Fruit fly (Drosophila melanogaster) whole organism, prepupa: ENCODE measurements around the gene Pus1.

ENCODE experiments used
- Blimp-1 ChIP-seq: fragments of 200-800 bp; sonication (Bioruptor generic); optimal IDR thresholded peaks from 3 replicates; lab custom pipeline; 2017; ENCODE audit warnings: missing biosample characterization, missing genetic modification characterization, mild to moderate bottlenecking, moderate library complexity, missing genetic modification reagents
- CG11762 ChIP-seq: fragments of 200-800 bp; sonication (Bioruptor generic); optimal IDR thresholded peaks from 3 replicates; lab custom pipeline; 2016; ENCODE audit warnings: missing biosample characterization, missing genetic modification characterization; ENCODE audit not compliant: insufficient read depth
- CG15336 ChIP-seq: fragments of 200-800 bp; sonication (Bioruptor generic); IDR thresholded peaks from 2 replicates; pipeline ENCODE4 v1.3.6; 2022; ENCODE audit warnings: missing biosample characterization, missing genetic modification characterization
- CG1621 ChIP-seq: fragments of 200-800 bp; sonication (Bioruptor generic); optimal IDR thresholded peaks from 3 replicates; lab custom pipeline; 2018; ENCODE audit warnings: missing biosample characterization, mild to moderate bottlenecking, missing genetic modification characterization
- CG16779 ChIP-seq: fragments of 200-800 bp; sonication (Bioruptor generic); optimal IDR thresholded peaks from 3 replicates; lab custom pipeline; 2017; ENCODE audit warnings: missing biosample characterization, mild to moderate bottlenecking, missing genetic modification characterization
- CG3032 ChIP-seq: fragments of 200-800 bp; optimal IDR thresholded peaks from 2 replicates; lab custom pipeline; 2019; ENCODE audit warnings: missing biosample characterization, mild to moderate bottlenecking, missing genetic modification characterization, moderate library complexity
- CG32006 ChIP-seq: fragments of 200-800 bp; sonication (Bioruptor generic); optimal IDR thresholded peaks from 3 replicates; lab custom pipeline; 2017; ENCODE audit warnings: missing biosample characterization, mild to moderate bottlenecking, missing genetic modification characterization
- CG34406 ChIP-seq: fragments of 200-800 bp; sonication (Bioruptor generic); optimal IDR thresholded peaks from 3 replicates; lab custom pipeline; 2016; ENCODE audit warnings: missing biosample characterization, missing genetic modification characterization
- CG4318 ChIP-seq: fragments of 200-800 bp; sonication (Bioruptor generic); optimal IDR thresholded peaks from 3 replicates; lab custom pipeline; 2017; ENCODE audit warnings: missing biosample characterization, mild to moderate bottlenecking, missing genetic modification characterization
- CG6163 ChIP-seq: fragments of 200-800 bp; sonication (Bioruptor generic); IDR thresholded peaks from 3 replicates; pipeline ENCODE4 v1.3.6; 2022; ENCODE audit warnings: missing biosample characterization, missing genetic modification characterization
- CG6276 ChIP-seq: fragments of 200-800 bp; sonication (Bioruptor generic); optimal IDR thresholded peaks from 2 replicates; lab custom pipeline; 2017; ENCODE audit warnings: missing biosample characterization, mild to moderate bottlenecking, missing genetic modification characterization
- CG6792 ChIP-seq: fragments of 200-800 bp; sonication (Bioruptor generic); optimal IDR thresholded peaks from 3 replicates; lab custom pipeline; 2016; ENCODE audit warnings: missing biosample characterization, missing genetic modification characterization
- CG6854 ChIP-seq: fragments of 200-800 bp; sonication (Bioruptor generic); optimal IDR thresholded peaks from 2 replicates; lab custom pipeline; 2017; ENCODE audit warnings: missing biosample characterization, mild to moderate bottlenecking, missing genetic modification characterization
- CG7368 ChIP-seq: fragments of 200-800 bp; sonication (Bioruptor generic); optimal IDR thresholded peaks from 3 replicates; lab custom pipeline; 2016; ENCODE audit warnings: missing biosample characterization, missing genetic modification characterization
- CG8119 ChIP-seq: fragments of 200-800 bp; sonication (Bioruptor generic); IDR thresholded peaks from 3 replicates; pipeline ENCODE4 v1.3.6; 2022; ENCODE audit warnings: missing biosample characterization, missing genetic modification characterization
- CG8319 ChIP-seq: fragments of 200-800 bp; sonication (Bioruptor generic); optimal IDR thresholded peaks from 3 replicates; lab custom pipeline; 2016; ENCODE audit warnings: missing biosample characterization, missing genetic modification characterization
- CG9139 ChIP-seq: fragments of 200-800 bp; sonication (Bioruptor generic); optimal IDR thresholded peaks from 3 replicates; lab custom pipeline; 2017; ENCODE audit warnings: missing biosample characterization, mild to moderate bottlenecking, missing genetic modification characterization
- Eip75B ChIP-seq: fragments of 200-800 bp; sonication (Bioruptor generic); optimal IDR thresholded peaks from 3 replicates; lab custom pipeline; 2016; ENCODE audit warnings: missing biosample characterization, missing genetic modification characterization
- Eip78C ChIP-seq: fragments of 200-800 bp; sonication (Bioruptor generic); peaks from one replicate; lab custom pipeline; 2016; ENCODE audit warnings: missing biosample characterization, missing genetic modification characterization
- Ets21C ChIP-seq: fragments of 200-800 bp; sonication (Bioruptor generic); optimal IDR thresholded peaks from 3 replicates; lab custom pipeline; 2016; ENCODE audit warnings: missing biosample characterization, missing genetic modification characterization
- Hr38 ChIP-seq: sonication (Bioruptor generic); optimal IDR thresholded peaks from 2 replicates; lab custom pipeline; 2016; ENCODE audit warnings: missing biosample characterization, missing genetic modification characterization
- Hr39 ChIP-seq: fragments of 200-800 bp; sonication (Bioruptor generic); optimal IDR thresholded peaks from 2 replicates; lab custom pipeline; 2016; ENCODE audit warnings: missing biosample characterization, missing genetic modification characterization
- Hr4 ChIP-seq: fragments of 200-800 bp; sonication (Bioruptor generic); optimal IDR thresholded peaks from 3 replicates; lab custom pipeline; 2016; ENCODE audit warnings: missing biosample characterization, missing genetic modification characterization
- Lpt ChIP-seq: fragments of 200-800 bp; sonication (Bioruptor generic); optimal IDR thresholded peaks from 3 replicates; lab custom pipeline; 2016; ENCODE audit warnings: missing biosample characterization, missing genetic modification characterization
- OdsH ChIP-seq: fragments of 200-800 bp; sonication (Bioruptor generic); optimal IDR thresholded peaks from 3 replicates; lab custom pipeline; 2016; ENCODE audit warnings: missing biosample characterization, missing genetic modification characterization
- Smox ChIP-seq: fragments of 200-800 bp; sonication (Bioruptor generic); optimal IDR thresholded peaks from 3 replicates; lab custom pipeline; 2016; ENCODE audit warnings: missing biosample characterization, missing genetic modification characterization
- Sox102F ChIP-seq: fragments of 200-800 bp; sonication (Bioruptor generic); optimal IDR thresholded peaks from 2 replicates; lab custom pipeline; 2016; ENCODE audit warnings: missing biosample characterization, mild to moderate bottlenecking, missing genetic modification characterization
- Sox14 ChIP-seq: fragments of 200-800 bp; sonication (Bioruptor generic); optimal IDR thresholded peaks from 3 replicates; lab custom pipeline; 2016; ENCODE audit warnings: missing biosample characterization, missing genetic modification characterization
- Sox15 ChIP-seq: fragments of 200-800 bp; sonication (Bioruptor generic); optimal IDR thresholded peaks from 3 replicates; lab custom pipeline; 2016; ENCODE audit warnings: missing biosample characterization, missing genetic modification characterization
- acj6 ChIP-seq: fragments of 200-800 bp; sonication (Bioruptor generic); optimal IDR thresholded peaks from 3 replicates; lab custom pipeline; 2016; ENCODE audit warnings: missing biosample characterization, missing genetic modification characterization
- cyc ChIP-seq: fragments of 200-800 bp; sonication (Bioruptor generic); optimal IDR thresholded peaks from 3 replicates; lab custom pipeline; 2016; ENCODE audit warnings: missing biosample characterization, missing genetic modification characterization
- dac ChIP-seq: fragments of 200-800 bp; sonication (Bioruptor generic); optimal IDR thresholded peaks from 2 replicates; lab custom pipeline; 2017; ENCODE audit warnings: missing biosample characterization, mild to moderate bottlenecking, missing genetic modification characterization
- eg ChIP-seq: fragments of 200-800 bp; sonication (Bioruptor generic); IDR thresholded peaks from 3 replicates; pipeline ENCODE4 v1.3.6; 2022; ENCODE audit warnings: missing biosample characterization, missing genetic modification characterization
- esn ChIP-seq: fragments of 200-800 bp; sonication (Bioruptor generic); optimal IDR thresholded peaks from 2 replicates; lab custom pipeline; 2016; ENCODE audit warnings: missing biosample characterization, mild to moderate bottlenecking, missing genetic modification characterization, moderate library complexity
- fd59A ChIP-seq: fragments of 200-800 bp; sonication (Bioruptor generic); optimal IDR thresholded peaks from 2 replicates; lab custom pipeline; 2017; ENCODE audit warnings: missing biosample characterization, mild to moderate bottlenecking, missing genetic modification characterization, missing genetic modification reagents
- fkh ChIP-seq: fragments of 200-800 bp; sonication (Bioruptor generic); optimal IDR thresholded peaks from 3 replicates; lab custom pipeline; 2017; ENCODE audit warnings: missing biosample characterization, mild to moderate bottlenecking, missing genetic modification characterization, moderate library complexity
- lz ChIP-seq: fragments of 200-800 bp; sonication (Bioruptor generic); optimal IDR thresholded peaks from 3 replicates; lab custom pipeline; 2016; ENCODE audit warnings: missing biosample characterization, missing genetic modification characterization
- net ChIP-seq: fragments of 200-800 bp; sonication (Bioruptor generic); optimal IDR thresholded peaks from 3 replicates; lab custom pipeline; 2016; ENCODE audit warnings: missing biosample characterization, missing genetic modification characterization
- pdm3 ChIP-seq: fragments of 200-800 bp; sonication (Bioruptor generic); optimal IDR thresholded peaks from 3 replicates; lab custom pipeline; 2016; ENCODE audit warnings: missing biosample characterization, missing genetic modification characterization
- salr ChIP-seq, 2 experiments: fragments of 200-800 bp; sonication (Bioruptor generic); optimal IDR thresholded peaks; 3 replicates each; lab custom pipeline; 2016 to 2018; ENCODE audit warnings: missing biosample characterization in 2 of 2, missing genetic modification characterization in 2 of 2, mild to moderate bottlenecking in 1 of 2
- spab ChIP-seq: fragments of 200-800 bp; sonication (Bioruptor generic); optimal IDR thresholded peaks from 2 replicates; lab custom pipeline; 2017; ENCODE audit warnings: missing biosample characterization, mild to moderate bottlenecking, missing genetic modification characterization, missing genetic modification reagents
- ss ChIP-seq, 2 experiments: fragments of 200-800 bp; sonication (Bioruptor generic); optimal IDR thresholded peaks; 2 replicates in 1 of 2; 3 replicates in 1 of 2; lab custom pipeline; 2017 to 2018; ENCODE audit warnings: mild to moderate bottlenecking in 2 of 2, missing biosample characterization in 2 of 2, missing genetic modification characterization in 2 of 2, moderate library complexity in 1 of 2
- svp ChIP-seq: fragments of 200-800 bp; sonication (Bioruptor generic); peaks from one replicate; lab custom pipeline; 2016; ENCODE audit warnings: missing biosample characterization, missing genetic modification characterization
- topi ChIP-seq: fragments of 200-800 bp; sonication (Bioruptor generic); optimal IDR thresholded peaks from 3 replicates; lab custom pipeline; 2016; ENCODE audit warnings: missing biosample characterization, missing genetic modification characterization
- vri ChIP-seq: fragments of 200-800 bp; sonication (Bioruptor generic); optimal IDR thresholded peaks from 3 replicates; lab custom pipeline; 2016; ENCODE audit warnings: missing biosample characterization, mild to moderate bottlenecking, missing genetic modification characterization

Gene Pus1

dm6 chr3R:20594194-20595144 is 2.0 kb upstream of the Pus1 start (continued):
- TF ChIP-seq spab (GFP tag; lab: Kevin White, UChicago), result peak; percentile 92
- TF ChIP-seq Sox15, result peak; percentile 73
- TF ChIP-seq net (GFP tag; lab: Kevin White, UChicago), result peak; percentile 81
- peak; percentile 90 for TF ChIP-seq acj6 (GFP tag; lab: Kevin White, UChicago)
- peak; percentile 94 for TF ChIP-seq CG3032 (tag; lab: Kevin White, UChicago)
- TF ChIP-seq CG6854, result peak; percentile 54
- peak; percentile 88 for TF ChIP-seq CG9139 (GFP tag; lab: Kevin White, UChicago)
- TF ChIP-seq Blimp-1 (GFP tag; lab: Kevin White, UChicago), result peak; percentile 90
- peak; percentile 82 for TF ChIP-seq CG4318 (GFP tag; lab: Kevin White, UChicago)
- TF ChIP-seq eg (GFP tag; lab: Robert Waterston, UW), result peak; percentile 75
- TF ChIP-seq, all 60 proteins: peak for 59

- TF ChIP-seq fd59A (GFP tag; lab: Kevin White, UChicago), result no peak
- peak; percentile 62 for TF ChIP-seq svp (GFP tag; lab: Kevin White, UChicago)
- TF ChIP-seq CG8119 (GFP tag; lab: Robert Waterston, UW), result 0 out of 3 replicates have a peak, but pooled peaks have one; percentile 14
Observed at dm6 chr3R:20593463-20593838, 980 bp upstream of the Pus1 start.

dm6 chr3R:20588480-20588785 is 4.0 kb downstream of the Pus1 start, which contains the start of gene Srp72:
Gene Srp72 (plus strand): TSS chr3R:20588711.
- TF ChIP-seq fkh (GFP tag; lab: Kevin White, UChicago), result peak; percentile 13
- TF ChIP-seq Sox14 (GFP tag; lab: Kevin White, UChicago), result peak; percentile 26
- peak; percentile 44 for TF ChIP-seq CG34406 (GFP tag; lab: Kevin White, UChicago)
- TF ChIP-seq CG8119 (GFP tag; lab: Robert Waterston, UW), result peak; percentile 58; the same call in 1 of the 3 replicates
- TF ChIP-seq salr (GFP tag; optimal IDR thresholded peaks at IDR 0.05; lab: Kevin White, UChicago), result no peak
- TF ChIP-seq cyc, result peak; percentile 31
- TF ChIP-seq OdsH (GFP tag; lab: Kevin White, UChicago), result peak; percentile 54
- TF ChIP-seq Ets21C (GFP tag; lab: Kevin White, UChicago), result peak; percentile 0
- no peak for TF ChIP-seq CG6276 (GFP tag; lab: Kevin White, UChicago)
- peak; percentile 55 for TF ChIP-seq pdm3
- TF ChIP-seq CG1621, result no peak
- TF ChIP-seq esn (GFP tag; lab: Kevin White, UChicago), result peak; percentile 60
- TF ChIP-seq CG15336 (GFP tag; lab: Robert Waterston, UW), result peak; percentile 34; the same call in 1 of the 2 replicates
- peak; percentile 59 for TF ChIP-seq Hr4 (GFP tag; lab: Kevin White, UChicago)
- peak; percentile 6 for TF ChIP-seq CG6792 (GFP tag; lab: Kevin White, UChicago)
- no peak for TF ChIP-seq fd59A (GFP tag; lab: Kevin White, UChicago)
- peak; percentile 34 for TF ChIP-seq CG32006 (GFP tag; lab: Kevin White, UChicago)
- TF ChIP-seq Hr38 (GFP tag; lab: Kevin White, UChicago), result no peak
- peak; percentile 77 for TF ChIP-seq Eip78C (GFP tag; lab: Kevin White, UChicago)
- peak; percentile 35 for TF ChIP-seq Lpt (GFP tag; lab: Kevin White, UChicago)
- no peak for TF ChIP-seq CG9139 (GFP tag; lab: Kevin White, UChicago)
- TF ChIP-seq CG6163 (GFP tag; lab: Robert Waterston, UW), result no peak
- TF ChIP-seq Smox, result peak; percentile 53
- TF ChIP-seq eg (GFP tag; lab: Robert Waterston, UW), result peak; percentile 49; the same call in 1 of the 3 replicates
- peak; percentile 55 for TF ChIP-seq lz (GFP tag; lab: Kevin White, UChicago)
- TF ChIP-seq CG8319 (GFP tag; lab: Kevin White, UChicago), result peak; percentile 54
- TF ChIP-seq svp (GFP tag; lab: Kevin White, UChicago), result peak; percentile 81
- TF ChIP-seq CG7368 (GFP tag; lab: Kevin White, UChicago), result peak; percentile 35
- no peak for TF ChIP-seq CG6854
- TF ChIP-seq dac (GFP tag; lab: Kevin White, UChicago), result no peak
- peak; percentile 40 for TF ChIP-seq Eip75B
- TF ChIP-seq ss (GFP tag; optimal IDR thresholded peaks at IDR 0.05; lab: Kevin White, UChicago), result peak in 1 of 2 experiments; percentile 15
- TF ChIP-seq Hr39 (GFP tag; lab: Kevin White, UChicago), result peak; percentile 45
- TF ChIP-seq CG3032 (tag; lab: Kevin White, UChicago), result peak; percentile 28
- TF ChIP-seq CG16779 (tag; lab: Kevin White, UChicago), result no peak
- no peak for TF ChIP-seq vri (GFP tag; lab: Kevin White, UChicago)
- TF ChIP-seq Sox102F (GFP tag; lab: Kevin White, UChicago), result peak; percentile 20
- no peak for TF ChIP-seq CG11762 (GFP tag; lab: Kevin White, UChicago)
- TF ChIP-seq spab (GFP tag; lab: Kevin White, UChicago), result no peak
- TF ChIP-seq topi, result peak; percentile 45
